Worm (Caenorhabditis elegans) whole organism, late embryonic: ENCODE results near the gene spe-51.

Experiments
- ama-1 ChIP-seq: fragments of 150-350 bp; optimal IDR thresholded peaks from 2 replicates; lab custom pipeline; 2014
- ceh-34 ChIP-seq: sonication (generic microtip); optimal IDR thresholded peaks from 2 replicates; lab custom pipeline; 2016; ENCODE audit warnings: mild to moderate bottlenecking, missing genetic modification characterization, missing compliant biosample characterization
- fax-1 ChIP-seq: sonication (generic microtip); optimal IDR thresholded peaks from 2 replicates; lab custom pipeline; 2016; ENCODE audit warnings: missing genotype, missing genetic modification characterization, missing compliant biosample characterization
- lin-11 ChIP-seq: fragments of 200-800 bp; sonication (Bioruptor generic); optimal IDR thresholded peaks from 2 replicates; lab custom pipeline; 2018; ENCODE audit warnings: mild to moderate bottlenecking, missing genetic modification characterization, missing compliant biosample characterization

DNA sequence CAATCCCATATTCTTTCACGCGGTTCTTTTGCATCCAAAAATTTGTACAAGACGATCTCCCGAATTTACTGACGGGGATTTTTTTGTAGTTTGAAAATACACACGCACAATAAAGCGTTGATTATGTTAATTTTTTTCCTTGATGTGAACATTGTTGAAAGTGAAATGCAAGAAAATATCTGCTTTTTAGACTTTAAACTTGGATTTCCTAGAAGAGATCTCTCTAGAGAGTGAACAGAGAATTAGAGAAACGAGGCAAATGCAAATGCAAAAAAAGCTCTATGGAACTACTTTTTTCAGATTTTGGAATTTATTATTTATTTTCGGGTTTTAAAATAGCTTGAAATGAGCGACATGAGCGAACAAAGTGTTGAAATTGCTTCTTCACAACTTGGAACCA lies 27.5 kb upstream of the spe-51 start, which contains the start of gene F29B9.1:
- TF ChIP-seq ama-1 (lab: Kevin White, UChicago) = no peak
- no peak for TF ChIP-seq fax-1
- no peak for TF ChIP-seq ceh-34 (tag; lab: Kevin White, UChicago)
- no peak for TF ChIP-seq lin-11 (tag; lab: Kevin White, UChicago)
